Fruit fly (Drosophila melanogaster) whole organism, wandering third instar larva: Measurements from ENCODE around the gene lobo.

Source experiments
- Hnf4 ChIP-seq: fragments of 200-800 bp; sonication (Bioruptor generic); optimal IDR thresholded peaks from 2 replicates; lab custom pipeline; 2016; ENCODE audit warnings: missing biosample characterization, mild to moderate bottlenecking, missing genetic modification characterization
- Hr78 ChIP-seq: fragments of >200 bp; optimal IDR thresholded peaks from 2 replicates; lab custom pipeline; 2017; ENCODE audit warnings: missing biosample characterization, missing genetic modification characterization
- Mio ChIP-seq: sonication (Bioruptor generic); optimal IDR thresholded peaks from 2 replicates; lab custom pipeline; 2016; ENCODE audit warnings: missing biosample characterization, missing genetic modification characterization
- Myc ChIP-seq: fragments of >200 bp; optimal IDR thresholded peaks from 2 replicates; lab custom pipeline; 2017
- Vsx2 ChIP-seq: fragments of 200-300, 225-300 bp; sonication (Bioruptor generic); optimal IDR thresholded peaks from 2 replicates; lab custom pipeline; 2018; ENCODE audit warnings: missing biosample characterization, missing genetic modification characterization; ENCODE audit not compliant: partially characterized antibody
- br ChIP-seq: fragments of 200-800 bp; sonication (Bioruptor generic); optimal IDR thresholded peaks from 2 replicates; lab custom pipeline; 2016; ENCODE audit warnings: missing biosample characterization, missing genetic modification characterization
- fru ChIP-seq: fragments of 200-800 bp; sonication (Bioruptor generic); optimal IDR thresholded peaks from 3 replicates; lab custom pipeline; 2016; ENCODE audit warnings: missing biosample characterization, mild to moderate bottlenecking, missing genetic modification characterization
- h ChIP-seq: fragments of 200-800 bp; sonication (Bioruptor generic); optimal IDR thresholded peaks from 3 replicates; lab custom pipeline; 2016; ENCODE audit warnings: missing biosample characterization, mild to moderate bottlenecking, missing genetic modification characterization
- pan ChIP-seq: fragments of >200 bp; optimal IDR thresholded peaks from 2 replicates; lab custom pipeline; 2017
- psq ChIP-seq: fragments of 200-800 bp; sonication (Bioruptor generic); optimal IDR thresholded peaks from 3 replicates; lab custom pipeline; 2017; ENCODE audit warnings: missing biosample characterization, mild to moderate bottlenecking, missing genetic modification characterization, moderate library complexity
- rgr ChIP-seq: fragments of 200-800 bp; sonication (Bioruptor generic); optimal IDR thresholded peaks from 3 replicates; lab custom pipeline; 2016; ENCODE audit warnings: missing biosample characterization, mild to moderate bottlenecking, missing genetic modification characterization

- TF ChIP-seq fru (GFP tag; lab: Kevin White, UChicago) (no peak), h (GFP tag; lab: Kevin White, UChicago) (no peak), Hr78 (GFP tag; lab: Kevin White, UChicago) (no peak), pan (lab: Kevin White, UChicago) (no peak), br (GFP tag; lab: Kevin White, UChicago) (no peak), Hnf4 (GFP tag; lab: Kevin White, UChicago) (no peak), Vsx2 (GFP tag; lab: Kevin White, UChicago) (no peak), Mio (no peak), psq (GFP tag; lab: Kevin White, UChicago) (no peak), Myc (lab: Kevin White, UChicago) (no peak), rgr (peak; percentile 10)
Observed at dm6 chr3R:25235362-25235761, 41.8 kb upstream of the lobo start, which contains the start of gene Sil1.
